Fruit fly (Drosophila melanogaster) whole organism, embryonic: ENCODE data around the gene Tpr2.

ENCODE experiments used
- ATbp ChIP-seq: fragments of 200-800 bp; sonication (Bioruptor generic); optimal IDR thresholded peaks from 2 replicates; lab custom pipeline; 2017; ENCODE audit warnings: missing biosample characterization, mild to moderate bottlenecking, missing genetic modification characterization, missing genetic modification reagents
- CG10267 ChIP-seq: fragments of 200-800 bp; sonication (Bioruptor generic); optimal IDR thresholded peaks from 2 replicates; lab custom pipeline; 2018; ENCODE audit warnings: missing biosample characterization, mild to moderate bottlenecking, missing genetic modification characterization, moderate library complexity
- CG10979 ChIP-seq: fragments of 200-800 bp; sonication (Bioruptor generic); optimal IDR thresholded peaks from 2 replicates; lab custom pipeline; 2018; ENCODE audit warnings: missing biosample characterization, mild to moderate bottlenecking, missing genetic modification characterization, moderate library complexity
- CG11247 ChIP-seq: fragments of 200-800 bp; sonication (Bioruptor generic); IDR thresholded peaks from 2 replicates; pipeline ENCODE4 v1.3.6; 2022; ENCODE audit warnings: missing biosample characterization, missing genetic modification characterization
- CG12769 ChIP-seq: fragments of 200-800 bp; sonication (Bioruptor generic); optimal IDR thresholded peaks from 2 replicates; lab custom pipeline; 2019; ENCODE audit warnings: missing biosample characterization, mild to moderate bottlenecking, missing genetic modification characterization, moderate library complexity
- CG13123 ChIP-seq: fragments of 200-800 bp; sonication (Bioruptor generic); optimal IDR thresholded peaks from 2 replicates; lab custom pipeline; 2016; ENCODE audit warnings: missing biosample characterization, missing genetic modification characterization
- CG13775 ChIP-seq: fragments of 200-800 bp; sonication (Bioruptor generic); optimal IDR thresholded peaks from 3 replicates; lab custom pipeline; 2017; ENCODE audit warnings: missing biosample characterization, mild to moderate bottlenecking, missing genetic modification characterization
- CG14441 ChIP-seq: fragments of 200-800 bp; sonication (Bioruptor generic); IDR thresholded peaks from 2 replicates; pipeline ENCODE4 v1.3.6; 2022; ENCODE audit warnings: missing biosample characterization, missing genetic modification characterization
- CG15011 ChIP-seq: fragments of 200-800 bp; sonication (Bioruptor generic); optimal IDR thresholded peaks from 3 replicates; lab custom pipeline; 2018; ENCODE audit warnings: missing biosample characterization, mild to moderate bottlenecking, missing genetic modification characterization
- CG15514 ChIP-seq: fragments of 200-800 bp; sonication (Bioruptor generic); optimal IDR thresholded peaks from 3 replicates; lab custom pipeline; 2017; ENCODE audit warnings: missing biosample characterization, missing genetic modification characterization, mild to moderate bottlenecking, moderate library complexity, missing genetic modification reagents
- CG17612 ChIP-seq: fragments of 200-800 bp; sonication (Bioruptor generic); IDR thresholded peaks from 2 replicates; pipeline ENCODE4 v1.3.6; 2022; ENCODE audit warnings: missing biosample characterization, missing genetic modification characterization
- CG18011 ChIP-seq: fragments of 200-800 bp; sonication (Bioruptor generic); optimal IDR thresholded peaks from 2 replicates; lab custom pipeline; 2017; ENCODE audit warnings: missing biosample characterization, missing genetic modification characterization, mild to moderate bottlenecking, moderate library complexity, missing genotype
- CG31441 ChIP-seq: fragments of 200-800 bp; sonication (Bioruptor generic); IDR thresholded peaks from 2 replicates; pipeline ENCODE4 v1.3.6; 2022; ENCODE audit warnings: missing biosample characterization, missing genetic modification characterization
- CG32532 ChIP-seq: fragments of 200-800 bp; sonication (Bioruptor generic); IDR thresholded peaks from 2 replicates; pipeline ENCODE4 v1.3.6; 2022; ENCODE audit warnings: missing biosample characterization, missing genetic modification characterization
- CG32767 ChIP-seq: fragments of 200-800 bp; sonication (Bioruptor generic); IDR thresholded peaks from 2 replicates; pipeline ENCODE4 v1.3.6; 2022; ENCODE audit warnings: missing biosample characterization, missing genetic modification characterization
- CG3281 ChIP-seq: fragments of 200-800 bp; sonication (Bioruptor generic); optimal IDR thresholded peaks from 3 replicates; lab custom pipeline; 2017; ENCODE audit warnings: missing biosample characterization, mild to moderate bottlenecking, missing genetic modification characterization
- CG34422 ChIP-seq: fragments of 200-800 bp; sonication (Bioruptor generic); IDR thresholded peaks from 3 replicates; pipeline ENCODE4 v1.3.6; 2022; ENCODE audit warnings: missing biosample characterization, missing genetic modification characterization
- CG43689 ChIP-seq: fragments of 200-800 bp; sonication (Bioruptor generic); IDR thresholded peaks from 2 replicates; pipeline ENCODE4 v1.3.6; 2022; ENCODE audit warnings: missing biosample characterization, missing genetic modification characterization
- CG5245 ChIP-seq: fragments of 200-800 bp; sonication (Bioruptor generic); optimal IDR thresholded peaks from 3 replicates; lab custom pipeline; 2016; ENCODE audit warnings: missing biosample characterization, missing genetic modification characterization
- CG5953 ChIP-seq: fragments of 200-800 bp; sonication (Bioruptor generic); IDR thresholded peaks from 2 replicates; pipeline ENCODE4 v1.3.6; 2022; ENCODE audit warnings: missing biosample characterization, missing genetic modification characterization
- CG9817 ChIP-seq: fragments of 200-800 bp; sonication (Bioruptor generic); optimal IDR thresholded peaks from 2 replicates; lab custom pipeline; 2018; ENCODE audit warnings: missing biosample characterization, mild to moderate bottlenecking, missing genetic modification characterization, moderate library complexity
- Deaf1 ChIP-seq: fragments of 200-800 bp; optimal IDR thresholded peaks from 3 replicates; lab custom pipeline; 2019; ENCODE audit warnings: missing biosample characterization, mild to moderate bottlenecking, missing genetic modification characterization, moderate library complexity
- Hsf ChIP-seq: fragments of 200-800 bp; sonication (Bioruptor generic); optimal IDR thresholded peaks from 3 replicates; lab custom pipeline; 2016; ENCODE audit warnings: missing biosample characterization, missing genetic modification characterization
- MBD-R2 ChIP-seq: fragments of 200-800 bp; sonication (Bioruptor generic); IDR thresholded peaks from 2 replicates; pipeline ENCODE4 v1.3.6; 2022; ENCODE audit warnings: missing biosample characterization, missing genetic modification characterization
- Tbp ChIP-seq: fragments of >200 bp; optimal IDR thresholded peaks from 2 replicates; lab custom pipeline; 2018; ENCODE audit warnings: missing biosample characterization, missing genetic modification characterization
- ase ChIP-seq: fragments of 200-800 bp; sonication (Bioruptor generic); IDR thresholded peaks from 3 replicates; pipeline ENCODE4 v1.3.6; 2022; ENCODE audit warnings: missing biosample characterization, missing genetic modification characterization
- ash1 ChIP-seq: fragments of 200-800 bp; sonication (Bioruptor generic); optimal IDR thresholded peaks from 2 replicates; lab custom pipeline; 2018; ENCODE audit warnings: missing biosample characterization, mild to moderate bottlenecking, missing genetic modification characterization
- chif ChIP-seq, 2 experiments: fragments of 200-800 bp; sonication (Bioruptor generic); optimal IDR thresholded peaks; 3 replicates each; lab custom pipeline; 2016; ENCODE audit warnings: missing biosample characterization in 2 of 2, missing genetic modification characterization in 2 of 2
- chinmo ChIP-seq: fragments of 200-800 bp; sonication (Bioruptor generic); IDR thresholded peaks from 4 replicates; pipeline ENCODE4 v1.3.6; 2022; ENCODE audit warnings: missing biosample characterization, missing genetic modification characterization; ENCODE audit not compliant: partially characterized antibody
- crp ChIP-seq, 2 experiments: fragments of 200-800 bp; sonication (Bioruptor generic); optimal IDR thresholded peaks; 2 replicates in 1 of 2; 3 replicates in 1 of 2; lab custom pipeline; 2017; ENCODE audit warnings: missing biosample characterization in 2 of 2, missing genetic modification characterization in 2 of 2, mild to moderate bottlenecking in 1 of 2, moderate library complexity in 1 of 2
- dm ChIP-seq: fragments of 200-800 bp; sonication (Bioruptor generic); optimal IDR thresholded peaks from 3 replicates; lab custom pipeline; 2016; ENCODE audit warnings: missing biosample characterization, missing genetic modification characterization
- exex ChIP-seq: fragments of 200-800 bp; sonication (Bioruptor generic); optimal IDR thresholded peaks from 4 replicates; lab custom pipeline; 2018; ENCODE audit warnings: missing biosample characterization, mild to moderate bottlenecking, missing genetic modification characterization, moderate library complexity
- fru ChIP-seq: fragments of >200 bp; optimal IDR thresholded peaks from 2 replicates; lab custom pipeline; 2017
- hb ChIP-seq: fragments of 200-800 bp; sonication (Bioruptor generic); IDR thresholded peaks from 3 replicates; pipeline ENCODE4 v1.3.6; 2022; ENCODE audit warnings: missing biosample characterization, missing genetic modification characterization; ENCODE audit not compliant: partially characterized antibody
- hkb ChIP-seq, 2 experiments: fragments of 200-800 bp in 1 of 2; fragments of >200 bp in 1 of 2; sonication (Bioruptor generic) in 1 of 2; IDR thresholded peaks in 1 of 2; optimal IDR thresholded peaks in 1 of 2; 2 replicates each; pipeline versions ENCODE4 v1.3.6 to Lab custom; 2017 to 2022; ENCODE audit warnings: missing biosample characterization in 1 of 2, missing genetic modification characterization in 1 of 2
- jigr1 ChIP-seq: fragments of 200-800 bp; sonication (Bioruptor generic); IDR thresholded peaks from 3 replicates; pipeline ENCODE4 v1.3.6; 2022; ENCODE audit warnings: missing biosample characterization, missing genetic modification characterization
- kay ChIP-seq: fragments of 200-800 bp; sonication (Bioruptor generic); optimal IDR thresholded peaks from 2 replicates; lab custom pipeline; 2016; ENCODE audit warnings: missing biosample characterization, missing genetic modification characterization
- lola ChIP-seq, 3 experiments: fragments of >200 bp in 2 of 3; fragments of 200-800 bp in 1 of 3; sonication (Bioruptor generic) in 1 of 3; optimal IDR thresholded peaks; 2 replicates each; lab custom pipeline; 2017 to 2019; ENCODE audit warnings: missing biosample characterization in 3 of 3, missing genetic modification characterization in 3 of 3, mild to moderate bottlenecking in 1 of 3, moderate library complexity in 1 of 3
- mirr ChIP-seq: fragments of 200-800 bp; sonication (Bioruptor generic); optimal IDR thresholded peaks from 3 replicates; lab custom pipeline; 2018; ENCODE audit warnings: missing biosample characterization, mild to moderate bottlenecking, missing genetic modification characterization
- oc ChIP-seq: fragments of 200-800 bp; sonication (Bioruptor generic); optimal IDR thresholded peaks from 2 replicates; lab custom pipeline; 2018; ENCODE audit warnings: missing biosample characterization, mild to moderate bottlenecking, missing genetic modification characterization, moderate library complexity
- pfk ChIP-seq: fragments of 200-800 bp; sonication (Bioruptor generic); optimal IDR thresholded peaks from 2 replicates; lab custom pipeline; 2018; ENCODE audit warnings: missing biosample characterization, mild to moderate bottlenecking, missing genetic modification characterization, moderate library complexity
- pita ChIP-seq: fragments of 200-800 bp; sonication (Bioruptor generic); optimal IDR thresholded peaks from 2 replicates; lab custom pipeline; 2017; ENCODE audit warnings: missing biosample characterization, mild to moderate bottlenecking, missing genetic modification characterization
- pum ChIP-seq: fragments of 200-800 bp; sonication (Bioruptor generic); optimal IDR thresholded peaks from 2 replicates; lab custom pipeline; 2016; ENCODE audit warnings: missing biosample characterization, missing genetic modification characterization
- slbo ChIP-seq: fragments of 200-800 bp; sonication (Bioruptor generic); IDR thresholded peaks from 2 replicates; pipeline ENCODE4 v1.3.6; 2022; ENCODE audit warnings: missing biosample characterization, missing genetic modification characterization
- slou ChIP-seq: fragments of 200-800 bp; sonication (Bioruptor generic); optimal IDR thresholded peaks from 3 replicates; lab custom pipeline; 2016; ENCODE audit warnings: missing biosample characterization, missing genetic modification characterization
- sna ChIP-seq: fragments of 200-800 bp; sonication (Bioruptor generic); IDR thresholded peaks from 2 replicates; pipeline ENCODE4 v1.3.6; 2022; ENCODE audit warnings: missing biosample characterization, missing genetic modification characterization; ENCODE audit not compliant: partially characterized antibody
- tgo ChIP-seq: fragments of 200-800 bp; sonication (Bioruptor generic); IDR thresholded peaks from 3 replicates; pipeline ENCODE4 v1.3.6; 2022; ENCODE audit warnings: missing biosample characterization, missing genetic modification characterization
- trem ChIP-seq: fragments of 200-800 bp; optimal IDR thresholded peaks from 3 replicates; lab custom pipeline; 2019; ENCODE audit warnings: missing biosample characterization, mild to moderate bottlenecking, missing genetic modification characterization, moderate library complexity
- z ChIP-seq: fragments of 200-800 bp; sonication (Bioruptor generic); IDR thresholded peaks from 3 replicates; pipeline ENCODE4 v1.3.6; 2022; ENCODE audit warnings: missing biosample characterization, missing genetic modification characterization

Gene Tpr2

dm6 chr2L:16542997-16543593 is 51.8 kb downstream of the Tpr2 start (continued):
- TF ChIP-seq pita (GFP tag; lab: Kevin White, UChicago), result peak; percentile 44
- TF ChIP-seq CG31441, result peak; percentile 83
- peak; percentile 72 for TF ChIP-seq CG15011 (GFP tag; lab: Kevin White, UChicago)
- peak; percentile 86 for TF ChIP-seq CG9817 (tag; lab: Kevin White, UChicago)
- peak; percentile 98 for TF ChIP-seq CG15514
- no peak for TF ChIP-seq hkb (optimal IDR thresholded peaks at IDR 0.05; lab: Kevin White, UChicago)
- peak; percentile 77 for TF ChIP-seq hkb (GFP tag; IDR thresholded peaks at IDR 0.05; lab: Robert Waterston, UW)
- TF ChIP-seq Tbp (GFP tag; lab: Kevin White, UChicago), result no peak
- peak; percentile 91 for TF ChIP-seq ATbp (GFP tag; lab: Kevin White, UChicago)
- TF ChIP-seq CG43689 (GFP tag; lab: Robert Waterston, UW), result no peak
- peak; percentile 65 for TF ChIP-seq CG10979 (tag; lab: Kevin White, UChicago)
- TF ChIP-seq CG32532, result peak; percentile 76
- TF ChIP-seq slbo (GFP tag; lab: Robert Waterston, UW), result no peak
- TF ChIP-seq CG34422 (GFP tag; lab: Robert Waterston, UW), result peak; percentile 72; the same call in 1 of the 3 replicates
- peak; percentile 67; the same call in 2 of the 3 replicates for TF ChIP-seq z (GFP tag; lab: Robert Waterston, UW)
- TF ChIP-seq pum (GFP tag; lab: Kevin White, UChicago), result peak; percentile 29
- no peak for TF ChIP-seq chinmo (GFP tag; lab: Robert Waterston, UW)
- peak; percentile 39; the same call in 2 of the 3 replicates for TF ChIP-seq ase (GFP tag; lab: Robert Waterston, UW)
- TF ChIP-seq oc (tag; lab: Kevin White, UChicago), result peak; percentile 78
- TF ChIP-seq slou (GFP tag; lab: Kevin White, UChicago), result peak; percentile 68
- no peak for TF ChIP-seq CG5953 (GFP tag; lab: Robert Waterston, UW)
- TF ChIP-seq CG13775 (GFP tag; lab: Kevin White, UChicago), result peak; percentile 80
- TF ChIP-seq CG11247 (GFP tag; lab: Robert Waterston, UW), result no peak
- TF ChIP-seq CG10267, result peak; percentile 75
- TF ChIP-seq sna (GFP tag; lab: Robert Waterston, UW), result no peak
- TF ChIP-seq kay (GFP tag; lab: Kevin White, UChicago), result no peak
- TF ChIP-seq CG12769 (tag; lab: Kevin White, UChicago), result peak; percentile 84
- TF ChIP-seq trem (tag; lab: Kevin White, UChicago), result peak; percentile 61
- peak; percentile 36 for TF ChIP-seq Deaf1 (tag; lab: Kevin White, UChicago)
- TF ChIP-seq CG3281 (GFP tag; lab: Kevin White, UChicago), result peak; percentile 92
- no peak for TF ChIP-seq CG17612 (GFP tag; lab: Robert Waterston, UW)
- TF ChIP-seq CG14441 (GFP tag; lab: Robert Waterston, UW), result peak; percentile 30; the same call in 1 of the 2 replicates
- TF ChIP-seq crp (GFP tag; optimal IDR thresholded peaks at IDR 0.05; lab: Kevin White, UChicago), result peak in 1 of 2 experiments; percentile 50
- peak; percentile 53 for TF ChIP-seq dm (GFP tag; lab: Kevin White, UChicago)
- no peak for TF ChIP-seq CG32767 (GFP tag; lab: Robert Waterston, UW)
- no peak for TF ChIP-seq fru (lab: Kevin White, UChicago)
- peak; percentile 57 for TF ChIP-seq exex (tag; lab: Kevin White, UChicago)
- peak in 1 of 3 experiments; percentile 43 for TF ChIP-seq lola (GFP tag; optimal IDR thresholded peaks at IDR 0.05; lab: Kevin White, UChicago)
- no peak for TF ChIP-seq CG5245 (GFP tag; lab: Kevin White, UChicago)
- peak; percentile 47; the same call in 1 of the 3 replicates for TF ChIP-seq tgo (GFP tag; lab: Robert Waterston, UW)
- TF ChIP-seq hb (GFP tag; lab: Robert Waterston, UW), result no peak
- TF ChIP-seq MBD-R2, result no peak; the same call in 1 of the 2 replicates
- peak; percentile 79 for TF ChIP-seq Hsf
- TF ChIP-seq chif (GFP tag; optimal IDR thresholded peaks at IDR 0.05; lab: Kevin White, UChicago), result peak; percentile 54 to 85
- peak; percentile 69 for TF ChIP-seq CG18011 (GFP tag; lab: Kevin White, UChicago)
- TF ChIP-seq mirr (GFP tag; lab: Kevin White, UChicago), result peak; percentile 86
- peak; percentile 89 for TF ChIP-seq ash1 (GFP tag; lab: Kevin White, UChicago)
- TF ChIP-seq jigr1 (GFP tag; lab: Robert Waterston, UW), result no peak
- peak; percentile 52 for TF ChIP-seq CG13123 (GFP tag; lab: Kevin White, UChicago)
- peak; percentile 68 for TF ChIP-seq pfk (GFP tag; lab: Kevin White, UChicago)
